Worm (Caenorhabditis elegans) whole organism, young adult: Measurements from ENCODE around the gene prx-2.

Experiments
- B0336.3 ChIP-seq: fragments of 200-800 bp; sonication (Bioruptor generic); IDR thresholded peaks from 2 replicates; pipeline ENCODE4 v1.3.6; 2022; ENCODE audit warnings: missing genetic modification characterization, missing compliant biosample characterization
- C06A6.2 ChIP-seq: fragments of 200-800 bp; sonication (Bioruptor generic); conservative IDR thresholded peaks from 2 replicates; pipeline ENCODE4 v1.3.6; 2022; ENCODE audit warnings: missing genetic modification characterization, missing compliant biosample characterization
- C17E4.6 ChIP-seq: fragments of 200-800 bp; sonication (Bioruptor generic); IDR thresholded peaks from 2 replicates; pipeline ENCODE4 v1.3.6; 2022; ENCODE audit warnings: missing genetic modification reagents, missing genetic modification characterization, missing compliant biosample characterization
- D2030.7 ChIP-seq: fragments of 200-800 bp; sonication (Bioruptor generic); IDR thresholded peaks from 2 replicates; pipeline ENCODE4 v1.3.6; 2022; ENCODE audit warnings: missing genetic modification reagents, missing genetic modification characterization, missing compliant biosample characterization
- F22D6.2 ChIP-seq: sonication (generic microtip); optimal IDR thresholded peaks from 2 replicates; lab custom pipeline; 2016; ENCODE audit warnings: mild to moderate bottlenecking, missing genetic modification characterization, missing compliant biosample characterization
- F33H1.4 ChIP-seq: fragments of 200-800 bp; sonication (Bioruptor generic); IDR thresholded peaks from 2 replicates; pipeline ENCODE4 v1.3.6; 2022; ENCODE audit warnings: missing genetic modification reagents, missing genetic modification characterization, missing compliant biosample characterization
- F39B2.1 ChIP-seq: fragments of 200-800 bp; sonication (Bioruptor generic); IDR thresholded peaks from 2 replicates; pipeline ENCODE4 v1.3.6; 2022; ENCODE audit warnings: missing genetic modification reagents, missing genetic modification characterization, missing compliant biosample characterization
- F49E8.2 ChIP-seq: sonication (generic microtip); optimal IDR thresholded peaks from 3 replicates; lab custom pipeline; 2017; ENCODE audit warnings: missing genetic modification characterization, mild to moderate bottlenecking, missing compliant biosample characterization, antibody characterized with exemption, moderate library complexity; ENCODE audit not compliant: insufficient read depth
- Y53G8AR.9 ChIP-seq: fragments of 200-800 bp; sonication (Bioruptor generic); conservative IDR thresholded peaks from 2 replicates; pipeline ENCODE4 v1.3.6; 2022; ENCODE audit warnings: missing genetic modification reagents, missing genetic modification characterization, missing compliant biosample characterization
- ZK185.1 ChIP-seq: sonication (generic microtip); optimal IDR thresholded peaks from 2 replicates; lab custom pipeline; 2016; ENCODE audit warnings: mild to moderate bottlenecking, missing genetic modification characterization, missing compliant biosample characterization; ENCODE audit not compliant: poor library complexity, severe bottlenecking
- ama-1 ChIP-seq, 3 experiments: fragments of 150-350 bp in 1 of 3; sonication (generic microtip) in 2 of 3; optimal IDR thresholded peaks; 2 replicates each; lab custom pipeline; 2014 to 2018; ENCODE audit warnings: missing biosample characterization in 2 of 3, missing genetic modification characterization in 2 of 3, missing genetic modification reagents in 2 of 3
- attf-6 ChIP-seq: fragments of 200-800 bp; sonication (Bioruptor generic); IDR thresholded peaks from 2 replicates; pipeline ENCODE4 v1.3.6; 2022; ENCODE audit warnings: missing genetic modification reagents, missing genetic modification characterization, missing compliant biosample characterization
- bed-2 ChIP-seq: fragments of 200-800 bp; sonication (Bioruptor generic); IDR thresholded peaks from 2 replicates; pipeline ENCODE4 v1.3.6; 2022; ENCODE audit warnings: missing genetic modification reagents, missing genetic modification characterization, missing compliant biosample characterization
- ceh-100 ChIP-seq: fragments of 200-800 bp; sonication (Bioruptor generic); IDR thresholded peaks from 2 replicates; pipeline ENCODE4 v1.3.6; 2022; ENCODE audit warnings: missing genetic modification reagents, missing genetic modification characterization, missing compliant biosample characterization
- ceh-27 ChIP-seq: fragments of 200-800 bp; sonication (Bioruptor generic); optimal IDR thresholded peaks from 2 replicates; lab custom pipeline; 2018; ENCODE audit warnings: mild to moderate bottlenecking, missing genetic modification characterization, moderate library complexity, missing compliant biosample characterization
- ceh-79 ChIP-seq: sonication (generic microtip); optimal IDR thresholded peaks from 2 replicates; lab custom pipeline; 2017; ENCODE audit warnings: mild to moderate bottlenecking, missing genetic modification characterization, missing compliant biosample characterization
- dpff-1 ChIP-seq: sonication (generic microtip); optimal IDR thresholded peaks from 2 replicates; lab custom pipeline; 2017; ENCODE audit warnings: mild to moderate bottlenecking, missing genetic modification characterization, missing compliant biosample characterization
- efl-1 ChIP-seq: fragments of 150-350 bp; optimal IDR thresholded peaks from 2 replicates; lab custom pipeline; 2014; ENCODE audit warnings: missing biosample characterization, missing genetic modification reagents, missing genetic modification characterization
- egrh-3 ChIP-seq: fragments of 200-800 bp; sonication (Bioruptor generic); IDR thresholded peaks from 2 replicates; pipeline ENCODE4 v1.3.6; 2022; ENCODE audit warnings: missing genetic modification reagents, missing genetic modification characterization, missing compliant biosample characterization
- ekl-4 ChIP-seq: fragments of 200-800 bp; sonication (Bioruptor generic); IDR thresholded peaks from 2 replicates; pipeline ENCODE4 v1.3.6; 2022; ENCODE audit warnings: missing genetic modification reagents, missing genetic modification characterization, missing compliant biosample characterization
- ets-4 ChIP-seq: fragments of 200-800 bp; sonication (Bioruptor generic); optimal IDR thresholded peaks from 2 replicates; lab custom pipeline; 2018; ENCODE audit warnings: mild to moderate bottlenecking, missing genetic modification characterization, missing compliant biosample characterization
- him-1 ChIP-seq: sonication (generic microtip); optimal IDR thresholded peaks from 2 replicates; lab custom pipeline; 2016; ENCODE audit warnings: missing genotype, missing genetic modification reagents, missing genetic modification characterization, missing compliant biosample characterization
- hlh-12 ChIP-seq: sonication (generic microtip); optimal IDR thresholded peaks from 2 replicates; lab custom pipeline; 2016; ENCODE audit warnings: missing genetic modification characterization, missing compliant biosample characterization
- hrde-1 ChIP-seq: sonication (generic microtip); optimal IDR thresholded peaks from 2 replicates; lab custom pipeline; 2016; ENCODE audit warnings: missing genetic modification characterization, mild to moderate bottlenecking, missing compliant biosample characterization, moderate library complexity, missing genotype, missing genetic modification reagents, borderline replicate concordance
- hsf-1 ChIP-seq: fragments of 200-800 bp; sonication (Bioruptor generic); IDR thresholded peaks from 2 replicates; pipeline ENCODE4 v1.3.6; 2022; ENCODE audit warnings: missing genetic modification reagents, missing genetic modification characterization, missing compliant biosample characterization
- lin-35 ChIP-seq, 3 experiments: fragments of 150-350 bp in 2 of 3; sonication (generic microtip) in 1 of 3; optimal IDR thresholded peaks; 2 replicates each; lab custom pipeline; 2014 to 2018; ENCODE audit warnings: missing biosample characterization in 3 of 3, missing genetic modification characterization in 3 of 3, missing genetic modification reagents in 3 of 3
- madf-3 ChIP-seq: fragments of 200-800 bp; sonication (Bioruptor generic); IDR thresholded peaks from 2 replicates; pipeline ENCODE4 v1.3.6; 2022; ENCODE audit warnings: missing genetic modification reagents, missing genetic modification characterization, missing compliant biosample characterization
- madf-6 ChIP-seq: fragments of 200-800 bp; sonication (Bioruptor generic); IDR thresholded peaks from 2 replicates; pipeline ENCODE4 v1.3.6; 2022; ENCODE audit warnings: missing genetic modification reagents, missing genetic modification characterization, missing compliant biosample characterization
- mcd-1 ChIP-seq: fragments of 200-800 bp; sonication (Bioruptor generic); IDR thresholded peaks from 2 replicates; pipeline ENCODE4 v1.3.6; 2022; ENCODE audit warnings: missing genetic modification reagents, missing genetic modification characterization, missing compliant biosample characterization
- nhr-179 ChIP-seq: sonication (generic microtip); optimal IDR thresholded peaks from 2 replicates; lab custom pipeline; 2016; ENCODE audit warnings: mild to moderate bottlenecking, missing genetic modification characterization, missing compliant biosample characterization
- pbrm-1 ChIP-seq: fragments of 200-800 bp; sonication (Bioruptor generic); IDR thresholded peaks from 2 replicates; pipeline ENCODE4 v1.3.6; 2022; ENCODE audit warnings: missing genetic modification reagents, missing genetic modification characterization, missing compliant biosample characterization
- pha-4 ChIP-seq: fragments of 150-350 bp; sonication (generic microtip); optimal IDR thresholded peaks from 2 replicates; lab custom pipeline; 2014; ENCODE audit warnings: missing biosample characterization, missing genetic modification reagents, missing genetic modification characterization
- repo-1 ChIP-seq: sonication (generic microtip); optimal IDR thresholded peaks from 2 replicates; lab custom pipeline; 2017; ENCODE audit warnings: mild to moderate bottlenecking, missing genetic modification characterization, missing compliant biosample characterization
- sdz-38 ChIP-seq: sonication (generic microtip); optimal IDR thresholded peaks from 2 replicates; lab custom pipeline; 2016; ENCODE audit warnings: missing genotype, missing genetic modification characterization, missing compliant biosample characterization
- sea-2 ChIP-seq: fragments of 200-800 bp; sonication (Bioruptor generic); IDR thresholded peaks from 2 replicates; pipeline ENCODE4 v1.3.6; 2022; ENCODE audit warnings: missing genetic modification characterization, missing compliant biosample characterization
- snpc-1.1 ChIP-seq: sonication (generic microtip); optimal IDR thresholded peaks from 2 replicates; lab custom pipeline; 2017; ENCODE audit warnings: missing genetic modification characterization, mild to moderate bottlenecking, missing compliant biosample characterization, antibody characterized with exemption, moderate library complexity, missing genotype, missing genetic modification reagents; ENCODE audit not compliant: insufficient read depth
- snpc-4 ChIP-seq, 5 experiments: fragments of 150-350 bp in 1 of 5; sonication (generic microtip) in 4 of 5; optimal IDR thresholded peaks; 2 replicates each; lab custom pipeline; 2014 to 2018; ENCODE audit warnings: missing genetic modification characterization in 5 of 5, missing biosample characterization in 3 of 5, antibody characterized with exemption in 2 of 5, mild to moderate bottlenecking in 2 of 5, missing compliant biosample characterization in 2 of 5, missing genotype in 2 of 5, moderate library complexity in 2 of 5, missing genetic modification reagents in 1 of 5
- somi-1 ChIP-seq: fragments of 200-800 bp; sonication (Bioruptor generic); optimal IDR thresholded peaks from 2 replicates; lab custom pipeline; 2018; ENCODE audit warnings: mild to moderate bottlenecking, missing genetic modification characterization, missing compliant biosample characterization
- tbp1 ChIP-seq: fragments of 200-800 bp; sonication (Bioruptor generic); optimal IDR thresholded peaks from 2 replicates; lab custom pipeline; 2018; ENCODE audit warnings: mild to moderate bottlenecking, missing genetic modification characterization, missing compliant biosample characterization
- tbx-9 ChIP-seq: sonication (generic microtip); optimal IDR thresholded peaks from 2 replicates; lab custom pipeline; 2016; ENCODE audit warnings: borderline replicate concordance, missing genetic modification characterization, inconsistent platforms, missing compliant biosample characterization
- unc-130 ChIP-seq: sonication (generic microtip); optimal IDR thresholded peaks from 2 replicates; lab custom pipeline; 2016; ENCODE audit warnings: missing genetic modification reagents, missing genetic modification characterization, missing compliant biosample characterization
- unc-62 ChIP-seq: fragments of 150-350 bp; optimal IDR thresholded peaks from 2 replicates; lab custom pipeline; 2014; ENCODE audit warnings: missing biosample characterization, missing genetic modification reagents, missing genetic modification characterization
- xnd-1 ChIP-seq: sonication (generic microtip); optimal IDR thresholded peaks from 2 replicates; lab custom pipeline; 2016; ENCODE audit warnings: missing genotype, missing genetic modification reagents, missing genetic modification characterization, missing compliant biosample characterization
- zfh-2 ChIP-seq: fragments of 200-800 bp; sonication (Bioruptor generic); conservative IDR thresholded peaks from 2 replicates; pipeline ENCODE4 v1.3.6; 2022; ENCODE audit warnings: missing genetic modification reagents, missing genetic modification characterization, missing compliant biosample characterization
- ztf-25 ChIP-seq: fragments of 200-800 bp; sonication (Bioruptor generic); IDR thresholded peaks from 2 replicates; pipeline ENCODE4 v1.3.6; 2022; ENCODE audit warnings: missing genetic modification reagents, missing genetic modification characterization, missing compliant biosample characterization

The prx-2 gene

ce11 chrIV:11603265-11603840 lies 40.6 kb upstream of the prx-2 start:
- no peak for TF ChIP-seq tbx-9 (tag; lab: Kevin White, UChicago)
- no peak for TF ChIP-seq snpc-4 (GFP tag; optimal IDR thresholded peaks at IDR 0.05; lab: Kevin White, UChicago)
- peak in 1 of 4 experiments; percentile 49 for TF ChIP-seq snpc-4 (tag; optimal IDR thresholded peaks at IDR 0.05; lab: Kevin White, UChicago)
- no peak for TF ChIP-seq nhr-179 (tag; lab: Kevin White, UChicago)
- TF ChIP-seq B0336.3 (GFP tag; lab: Robert Waterston, UW), result peak; percentile 58; the same call in 1 of the 2 replicates
- 0 out of 2 replicates have a peak, but pooled peaks have one; percentile 66 for TF ChIP-seq madf-3 (GFP tag; lab: Robert Waterston, UW)
- peak; percentile 44; the same call in 1 of the 2 replicates for TF ChIP-seq madf-6 (GFP tag; lab: Robert Waterston, UW)
- peak; percentile 39 for TF ChIP-seq F49E8.2 (tag; lab: Kevin White, UChicago)
- peak; percentile 63; the same call in 1 of the 2 replicates for TF ChIP-seq attf-6 (GFP tag; lab: Robert Waterston, UW)
- peak; percentile 37 for TF ChIP-seq F33H1.4 (GFP tag; lab: Robert Waterston, UW)
- TF ChIP-seq him-1, result peak; percentile 30
- TF ChIP-seq hrde-1, result peak; percentile 68
- TF ChIP-seq pha-4 (tag; lab: Kevin White, UChicago), result no peak
- 0 out of 2 replicates have a peak, but pooled peaks have one; percentile 43 for TF ChIP-seq pbrm-1 (GFP tag; lab: Robert Waterston, UW)
- TF ChIP-seq ekl-4, result peak; percentile 56; the same call in 1 of the 2 replicates
- TF ChIP-seq snpc-1.1 (tag; lab: Kevin White, UChicago), result peak; percentile 32
- TF ChIP-seq Y53G8AR.9 (GFP tag; lab: Robert Waterston, UW), result peak; percentile 48; the same call in 1 of the 2 replicates
- TF ChIP-seq somi-1, result no peak
- TF ChIP-seq, all 124 proteins: peak for 13

ce11 chrIV:11604909-11605308 lies 39.0 kb upstream of the prx-2 start, which contains the start of the genes ragc-1 and Y24F12A.1:
ragc-1 (minus strand) TSS chrIV:11604933.
Y24F12A.1 (plus strand) TSS chrIV:11605254.
- TF ChIP-seq him-1 (no peak), snpc-4 (GFP tag; optimal IDR thresholded peaks at IDR 0.05; lab: Kevin White, UChicago) (peak; percentile 7), snpc-4 (tag; optimal IDR thresholded peaks at IDR 0.05; lab: Kevin White, UChicago) (peak in 1 of 4 experiments; percentile 40), efl-1 (GFP tag; lab: Kevin White, UChicago) (no peak), ceh-100 (peak; percentile 71), ceh-27 (no peak), D2030.7 (GFP tag; lab: Robert Waterston, UW) (no peak), F39B2.1 (GFP tag; lab: Robert Waterston, UW) (no peak), mcd-1 (GFP tag; lab: Robert Waterston, UW) (0 out of 2 replicates have a peak, but pooled peaks have one; percentile 19), sdz-38 (tag; lab: Kevin White, UChicago) (no peak), unc-62 (GFP tag; lab: Kevin White, UChicago) (no peak), tbp1 (GFP tag; lab: Kevin White, UChicago) (peak; percentile 34), C17E4.6 (GFP tag; lab: Robert Waterston, UW) (no peak), unc-130 (GFP tag; lab: Kevin White, UChicago) (no peak), ama-1 (optimal IDR thresholded peaks at IDR 0.05; lab: Kevin White, UChicago) (no peak), ama-1 (GFP tag; optimal IDR thresholded peaks at IDR 0.05; lab: Kevin White, UChicago) (no peak), hlh-12 (tag; lab: Kevin White, UChicago) (no peak), hsf-1 (GFP tag; lab: Robert Waterston, UW) (no peak), repo-1 (tag; lab: Kevin White, UChicago) (no peak), C06A6.2 (GFP tag; lab: Robert Waterston, UW) (0 out of 2 replicates have a peak, but pooled peaks have one; percentile 13), lin-35 (GFP tag; optimal IDR thresholded peaks at IDR 0.05; lab: Kevin White, UChicago) (no peak), F33H1.4 (GFP tag; lab: Robert Waterston, UW) (no peak; the same call in 1 of the 2 replicates), xnd-1 (tag; lab: Kevin White, UChicago) (no peak), dpff-1 (tag; lab: Kevin White, UChicago) (no peak), ets-4 (GFP tag; lab: Kevin White, UChicago) (no peak), zfh-2 (GFP tag; lab: Robert Waterston, UW) (no peak), sea-2 (GFP tag; lab: Robert Waterston, UW) (no peak), F22D6.2 (tag; lab: Kevin White, UChicago) (no peak), bed-2 (no peak), egrh-3 (GFP tag; lab: Robert Waterston, UW) (no peak), ceh-79 (tag; lab: Kevin White, UChicago) (no peak), ztf-25 (GFP tag; lab: Robert Waterston, UW) (no peak), ZK185.1 (tag; lab: Kevin White, UChicago) (peak; percentile 39)
